Worm (Caenorhabditis elegans) whole organism, L3 larva: Measurements from ENCODE around the gene nspb-12.
A peak's percentile ranks its signal among the peaks of the same experiment; 100 is the strongest.

Experiments
- aly-2 ChIP-seq: fragments of 150-350 bp; optimal IDR thresholded peaks from 2 replicates; lab custom pipeline; 2014; ENCODE audit warnings: missing biosample characterization, missing genetic modification characterization
- ama-1 ChIP-seq: fragments of 150-350 bp; optimal IDR thresholded peaks from 2 replicates; lab custom pipeline; 2018
- ceh-16 ChIP-seq: sonication (generic microtip); optimal IDR thresholded peaks from 2 replicates; lab custom pipeline; 2017; ENCODE audit warnings: missing biosample characterization, missing genetic modification characterization
- ceh-28 ChIP-seq: fragments of 150-350 bp; optimal IDR thresholded peaks from 2 replicates; lab custom pipeline; 2014; ENCODE audit warnings: missing biosample characterization, missing genetic modification reagents, missing genetic modification characterization
- egl-27 ChIP-seq: sonication (generic microtip); optimal IDR thresholded peaks from 4 replicates; lab custom pipeline; 2017; ENCODE audit warnings: missing biosample characterization, missing genetic modification reagents, missing genetic modification characterization
- egl-5 ChIP-seq: fragments of 150-350 bp; optimal IDR thresholded peaks from 2 replicates; lab custom pipeline; 2017; ENCODE audit warnings: missing biosample characterization, missing genetic modification reagents, missing genetic modification characterization, inconsistent platforms
- elt-1 ChIP-seq: fragments of 150-350 bp; optimal IDR thresholded peaks from 2 replicates; lab custom pipeline; 2014; ENCODE audit warnings: missing biosample characterization, missing genetic modification characterization
- elt-2 ChIP-seq: sonication (generic microtip); optimal IDR thresholded peaks from 2 replicates; lab custom pipeline; 2016; ENCODE audit warnings: missing genetic modification reagents, mild to moderate bottlenecking, missing genetic modification characterization, missing compliant biosample characterization
- eor-1 ChIP-seq, 2 experiments: fragments of 150-350 bp; optimal IDR thresholded peaks; 2 replicates each; lab custom pipeline; 2014 to 2018; ENCODE audit warnings: missing biosample characterization in 2 of 2, missing genetic modification characterization in 2 of 2
- fos-1 ChIP-seq: fragments of 150-350 bp; optimal IDR thresholded peaks from 2 replicates; lab custom pipeline; 2014; ENCODE audit warnings: missing biosample characterization, missing genetic modification characterization
- hmg-11 ChIP-seq: sonication (generic microtip); optimal IDR thresholded peaks from 2 replicates; lab custom pipeline; 2016; ENCODE audit warnings: missing genetic modification characterization, missing compliant biosample characterization
- jun-1 ChIP-seq: fragments of 150-350 bp; optimal IDR thresholded peaks from 2 replicates; lab custom pipeline; 2014; ENCODE audit warnings: missing biosample characterization, missing genetic modification reagents, missing genetic modification characterization
- lin-15B ChIP-seq: fragments of 150-350 bp; optimal IDR thresholded peaks from 2 replicates; lab custom pipeline; 2014; ENCODE audit warnings: missing biosample characterization, missing genetic modification characterization
- lsy-12 ChIP-seq: sonication (generic microtip); optimal IDR thresholded peaks from 2 replicates; lab custom pipeline; 2016; ENCODE audit warnings: mild to moderate bottlenecking, missing genetic modification characterization, missing compliant biosample characterization
- mml-1 ChIP-seq: fragments of 150-350 bp; sonication (generic microtip); optimal IDR thresholded peaks from 3 replicates; lab custom pipeline; 2014; ENCODE audit warnings: missing biosample characterization, missing genetic modification characterization
- nfya-1 ChIP-seq: sonication (generic microtip); optimal IDR thresholded peaks from 2 replicates; lab custom pipeline; 2017; ENCODE audit warnings: missing genetic modification characterization, mild to moderate bottlenecking, missing compliant biosample characterization, antibody characterized with exemption, moderate library complexity; ENCODE audit not compliant: insufficient read depth
- nhr-12 ChIP-seq: fragments of 150-350 bp; optimal IDR thresholded peaks from 2 replicates; lab custom pipeline; 2014; ENCODE audit warnings: missing biosample characterization, missing genetic modification characterization
- nhr-23 ChIP-seq: fragments of 150-350 bp; optimal IDR thresholded peaks from 2 replicates; lab custom pipeline; 2014; ENCODE audit warnings: missing biosample characterization, missing genetic modification reagents, missing genetic modification characterization
- nhr-25 ChIP-seq: sonication (generic microtip); optimal IDR thresholded peaks from 2 replicates; lab custom pipeline; 2017; ENCODE audit warnings: missing biosample characterization, missing genetic modification characterization
- nhr-43 ChIP-seq: sonication (generic microtip); optimal IDR thresholded peaks from 2 replicates; lab custom pipeline; 2016; ENCODE audit warnings: mild to moderate bottlenecking, missing genetic modification characterization, missing compliant biosample characterization; ENCODE audit not compliant: poor library complexity, severe bottlenecking
- nhr-76 ChIP-seq: fragments of 150-350 bp; sonication (generic microtip); optimal IDR thresholded peaks from 5 replicates; lab custom pipeline; 2014; ENCODE audit warnings: missing biosample characterization, missing genetic modification characterization
- pha-4 ChIP-seq: fragments of 150-350 bp; optimal IDR thresholded peaks from 2 replicates; lab custom pipeline; 2014; ENCODE audit warnings: missing biosample characterization, missing genetic modification reagents, missing genetic modification characterization
- pqm-1 ChIP-seq: fragments of 150-350 bp; optimal IDR thresholded peaks from 2 replicates; lab custom pipeline; 2017; ENCODE audit warnings: missing biosample characterization, missing genetic modification characterization, inconsistent platforms
- sea-2 ChIP-seq: fragments of 150-350 bp; sonication (generic microtip); optimal IDR thresholded peaks from 4 replicates; lab custom pipeline; 2014; ENCODE audit warnings: missing biosample characterization, missing genetic modification reagents, missing genetic modification characterization
- skn-1 ChIP-seq: fragments of 150-350 bp; optimal IDR thresholded peaks from 2 replicates; lab custom pipeline; 2014; ENCODE audit warnings: missing biosample characterization, missing genetic modification characterization
- tbx-2 ChIP-seq: sonication (generic microtip); optimal IDR thresholded peaks from 2 replicates; lab custom pipeline; 2016; ENCODE audit warnings: mild to moderate bottlenecking, missing genetic modification characterization, missing compliant biosample characterization
- unc-39 ChIP-seq: sonication (generic microtip); optimal IDR thresholded peaks from 4 replicates; lab custom pipeline; 2017; ENCODE audit warnings: missing biosample characterization, missing genetic modification characterization
- unc-62 ChIP-seq: fragments of 150-350 bp; sonication (generic microtip); optimal IDR thresholded peaks from 4 replicates; lab custom pipeline; 2014; ENCODE audit warnings: missing biosample characterization, missing genetic modification reagents, missing genetic modification characterization
- zag-1 ChIP-seq: fragments of 150-350 bp; optimal IDR thresholded peaks from 2 replicates; lab custom pipeline; 2014; ENCODE audit warnings: missing biosample characterization, missing genetic modification characterization
- ztf-11 ChIP-seq: fragments of 150-350 bp; optimal IDR thresholded peaks from 2 replicates; lab custom pipeline; 2014; ENCODE audit warnings: missing biosample characterization, missing genetic modification characterization
- ztf-4 ChIP-seq: fragments of 150-350 bp; optimal IDR thresholded peaks from 2 replicates; lab custom pipeline; 2014; ENCODE audit warnings: missing biosample characterization, missing genetic modification characterization

Gene nspb-12

DNA sequence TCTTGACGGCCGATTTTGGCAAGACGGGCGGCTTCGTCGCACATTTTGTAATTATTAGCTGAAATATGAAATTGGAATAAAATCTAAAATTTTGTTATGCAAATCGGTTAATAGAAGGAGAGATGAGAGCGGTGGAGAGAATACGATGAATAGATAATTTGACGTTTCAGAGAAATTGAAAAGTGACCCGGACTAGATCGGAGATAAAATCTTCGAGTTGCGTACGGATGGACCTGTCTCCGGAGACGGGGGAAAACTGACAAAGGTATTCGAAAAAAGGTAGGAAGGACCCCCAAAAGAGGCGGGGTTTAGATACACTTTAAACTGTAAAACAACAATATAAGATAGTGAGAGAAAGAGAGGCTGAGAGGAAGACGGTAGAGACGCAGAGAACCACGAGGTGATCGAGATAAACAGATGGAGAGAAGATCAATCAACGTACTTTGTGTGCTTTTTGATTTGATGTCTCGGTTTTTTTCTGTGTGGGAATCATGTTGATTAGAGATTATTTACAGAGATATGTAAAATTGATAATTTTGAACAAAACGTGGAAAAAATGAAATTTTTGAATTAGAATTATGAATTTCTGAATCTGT is 16.4 kb downstream of the nspb-12 start, which contains the start of gene F09F7.6 (continued):
- TF ChIP-seq ceh-16 (tag; lab: Kevin White, UChicago): no peak
- peak; percentile 44 for TF ChIP-seq jun-1 (tag; lab: Kevin White, UChicago)
- no peak for TF ChIP-seq hmg-11 (tag; lab: Kevin White, UChicago)
- peak; percentile 85 for TF ChIP-seq pha-4 (tag; lab: Kevin White, UChicago)

DNA sequence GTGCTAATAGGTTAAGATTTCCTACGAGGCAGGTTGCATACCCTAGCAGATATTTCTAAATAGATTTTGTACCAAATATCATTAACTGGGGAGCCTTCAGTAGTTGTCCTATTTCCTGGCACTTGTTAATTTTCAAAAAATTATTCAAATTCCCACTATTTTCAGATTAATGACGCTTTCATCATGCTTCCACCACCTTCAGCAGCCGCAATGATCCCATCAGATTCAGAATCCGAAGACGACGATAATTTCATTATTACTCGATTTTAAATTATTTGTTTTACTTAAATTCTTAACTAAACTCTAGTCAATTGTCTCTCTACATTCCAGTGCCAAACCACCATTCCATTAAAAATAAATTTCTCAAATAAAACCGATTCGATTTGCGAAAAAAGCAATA is 17.7 kb downstream of the nspb-12 start:
- TF ChIP-seq elt-1 (tag; lab: Kevin White, UChicago) (no peak), ama-1 (lab: Kevin White, UChicago) (peak; percentile 96), pha-4 (tag; lab: Kevin White, UChicago) (peak; percentile 25), unc-62 (GFP tag; lab: Kevin White, UChicago) (no peak), nhr-43 (tag; lab: Kevin White, UChicago) (peak; percentile 34), skn-1 (no peak), elt-2 (tag; lab: Kevin White, UChicago) (peak; percentile 31), tbx-2 (tag; lab: Kevin White, UChicago) (no peak), nhr-76 (tag; lab: Kevin White, UChicago) (no peak)

DNA sequence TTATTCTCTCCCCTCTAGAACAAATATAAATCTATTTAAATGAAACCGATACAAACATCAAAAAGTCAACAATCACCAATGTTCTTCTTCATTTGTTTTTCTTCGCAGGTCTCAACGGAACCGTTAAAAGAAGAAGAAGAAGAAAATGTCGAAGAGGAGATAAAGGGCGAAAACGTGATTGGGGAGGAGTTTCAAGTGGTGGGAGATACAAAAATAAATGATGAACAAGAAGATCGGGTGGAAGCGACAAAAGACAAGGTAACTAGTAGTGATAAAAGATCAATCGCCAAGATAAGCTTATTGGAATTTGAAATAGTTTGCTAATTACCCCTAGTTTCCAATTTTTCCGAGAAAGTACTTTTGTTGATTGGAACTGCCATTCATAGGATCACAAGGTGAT is 18.4 kb downstream of the nspb-12 start:
- no peak for TF ChIP-seq eor-1 (tag; optimal IDR thresholded peaks at IDR 0.05; lab: Kevin White, UChicago)
- TF ChIP-seq nfya-1 (tag; lab: Kevin White, UChicago): peak; percentile 28
- no peak for TF ChIP-seq tbx-2 (tag; lab: Kevin White, UChicago)
- TF ChIP-seq, all 47 proteins: peak for 1

DNA sequence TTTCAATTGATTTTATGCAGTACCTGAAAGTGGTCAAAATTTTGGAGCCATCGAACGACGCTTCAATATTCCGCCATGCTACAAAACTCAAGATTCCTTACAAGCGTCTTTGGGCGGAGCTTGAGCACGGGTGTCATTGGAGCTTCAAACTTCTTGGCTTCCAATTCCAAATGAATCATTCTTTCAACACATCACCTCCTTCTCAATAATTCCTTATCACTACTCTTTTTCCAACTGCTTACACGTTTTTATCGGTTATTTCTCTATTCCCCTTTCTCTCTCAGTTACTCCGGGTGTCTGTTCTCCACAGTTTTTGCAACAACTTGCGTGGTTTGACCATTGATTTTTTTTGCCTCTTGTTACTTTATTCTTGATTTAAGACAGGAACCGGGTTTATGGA is 21.8 kb downstream of the nspb-12 start, which contains the start of gene F09F7.5:
Gene F09F7.5, plus strand, starts transcription at position 258 of the 400 bp plus-strand sequence.
- peak; percentile 70 for TF ChIP-seq elt-2 (tag; lab: Kevin White, UChicago)
- TF ChIP-seq zag-1 (tag; lab: Kevin White, UChicago): no peak
- TF ChIP-seq pqm-1 (tag; lab: Kevin White, UChicago): peak; percentile 64
- no peak for TF ChIP-seq unc-39 (tag; lab: Kevin White, UChicago)

DNA sequence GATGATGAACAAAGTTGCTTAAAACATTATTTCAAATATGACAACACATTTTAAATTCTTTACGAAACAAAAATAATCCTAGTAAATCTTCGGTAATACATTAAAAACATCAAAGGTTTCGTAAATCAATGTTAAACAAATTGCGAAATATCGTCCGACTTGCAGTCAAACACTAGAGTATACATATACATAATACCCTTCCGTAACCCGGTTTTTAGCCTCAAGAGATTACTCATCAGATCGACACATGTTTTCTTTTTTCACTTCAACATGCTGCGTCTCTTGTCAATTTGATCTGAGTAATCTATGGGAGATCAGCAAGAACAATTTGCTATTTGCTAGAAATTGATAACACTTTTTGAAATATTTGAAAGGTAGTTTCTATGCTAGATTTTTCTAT is 22.3 kb downstream of the nspb-12 start:
- TF ChIP-seq lsy-12 (tag; lab: Kevin White, UChicago): no peak
- no peak for TF ChIP-seq egl-27 (tag; lab: Kevin White, UChicago)
- peak; percentile 10 for TF ChIP-seq nfya-1 (tag; lab: Kevin White, UChicago)
- TF ChIP-seq pha-4 (tag; lab: Kevin White, UChicago): no peak
- no peak for TF ChIP-seq zag-1 (tag; lab: Kevin White, UChicago)
- TF ChIP-seq nhr-25 (tag; lab: Kevin White, UChicago): peak; percentile 22
- TF ChIP-seq elt-1 (tag; lab: Kevin White, UChicago): peak; percentile 28
- peak; percentile 74 for TF ChIP-seq nhr-23 (tag; lab: Kevin White, UChicago)

DNA sequence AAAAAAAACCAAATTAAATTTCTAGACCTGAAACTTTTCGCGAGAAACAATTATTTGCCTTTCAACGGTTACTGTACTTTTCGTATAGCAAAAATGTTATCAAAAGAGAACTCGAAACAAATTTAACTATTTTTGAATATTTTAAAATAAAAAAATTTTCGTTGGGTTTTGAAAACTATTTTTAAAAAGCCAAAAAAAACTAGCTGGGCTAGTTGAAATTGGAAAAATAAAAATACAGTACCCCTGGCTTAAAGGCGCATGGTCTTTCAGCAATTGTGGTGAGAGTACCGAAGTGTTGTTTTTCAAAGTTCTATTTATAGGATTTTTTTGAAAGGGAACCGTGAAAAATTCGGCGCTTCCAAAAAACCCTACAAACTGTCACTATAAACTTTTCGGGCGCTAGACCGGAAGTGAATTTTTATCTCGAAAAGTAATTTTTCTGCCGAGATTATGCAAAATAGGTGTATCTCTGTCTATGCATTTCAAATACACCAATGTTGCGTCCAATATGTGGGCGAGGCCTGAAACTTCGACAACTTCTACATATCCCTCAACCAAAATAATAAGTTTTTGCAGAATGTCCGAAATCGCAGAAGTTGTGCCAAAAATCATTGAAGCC is 24.7 kb downstream of the nspb-12 start, which contains the start of gene D1044.1:
Gene D1044.1, plus strand, starts transcription at position 569 of the 619 bp plus-strand sequence.
- TF ChIP-seq ceh-28 (tag; lab: Kevin White, UChicago): no peak
- TF ChIP-seq lin-15B (tag; lab: Kevin White, UChicago): no peak

DNA sequence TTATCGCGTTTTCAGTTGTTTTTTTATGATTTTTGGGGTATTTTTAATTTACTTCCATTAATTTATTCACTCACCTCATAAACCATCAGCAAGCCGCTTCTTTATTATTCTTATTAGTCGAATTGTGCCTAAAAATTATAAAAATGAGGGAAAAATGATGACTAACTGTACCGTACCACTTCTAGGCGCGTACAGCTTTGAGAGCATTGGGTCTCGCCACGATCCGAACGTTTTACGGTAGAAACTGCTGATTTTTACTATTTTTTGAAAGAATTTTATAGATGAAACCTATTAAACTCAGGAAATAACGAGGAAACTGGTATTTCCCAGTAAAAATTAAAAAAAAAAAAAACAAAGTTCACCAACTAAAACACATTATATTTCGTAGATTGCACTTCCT is 25.5 kb downstream of the nspb-12 start, which contains the start of gene D1044.6:
Gene D1044.6, minus strand, starts transcription at position 128 of the 400 bp plus-strand sequence.
- no peak for TF ChIP-seq skn-1
- TF ChIP-seq ceh-16 (tag; lab: Kevin White, UChicago): no peak
- no peak for TF ChIP-seq tbx-2 (tag; lab: Kevin White, UChicago)
- no peak for TF ChIP-seq jun-1 (tag; lab: Kevin White, UChicago)
- TF ChIP-seq unc-39 (tag; lab: Kevin White, UChicago): no peak
- TF ChIP-seq egl-27 (tag; lab: Kevin White, UChicago): no peak
- TF ChIP-seq fos-1 (tag; lab: Kevin White, UChicago): no peak
- TF ChIP-seq eor-1 (tag; optimal IDR thresholded peaks at IDR 0.05; lab: Kevin White, UChicago): no peak
- TF ChIP-seq egl-5 (tag; lab: Kevin White, UChicago): no peak
- TF ChIP-seq elt-1 (tag; lab: Kevin White, UChicago): no peak
- TF ChIP-seq ztf-11 (tag; lab: Kevin White, UChicago): no peak
- no peak for TF ChIP-seq ztf-4 (tag; lab: Kevin White, UChicago)
- TF ChIP-seq aly-2 (tag; lab: Kevin White, UChicago): no peak
- TF ChIP-seq zag-1 (tag; lab: Kevin White, UChicago): no peak
- no peak for TF ChIP-seq lin-15B (tag; lab: Kevin White, UChicago)
- no peak for TF ChIP-seq sea-2 (GFP tag; lab: Kevin White, UChicago)
- no peak for TF ChIP-seq nhr-12 (tag; lab: Kevin White, UChicago)
- no peak for TF ChIP-seq mml-1
- TF ChIP-seq ama-1 (lab: Kevin White, UChicago): no peak
- TF ChIP-seq hmg-11 (tag; lab: Kevin White, UChicago): no peak
